Worm (Caenorhabditis elegans) whole organism, L3 larva: Measurements from ENCODE around the gene top-2.

Experiments
- R02D3.7 ChIP-seq: fragments of 150-350 bp; optimal IDR thresholded peaks from 2 replicates; lab custom pipeline; 2014; ENCODE audit warnings: missing biosample characterization, missing genetic modification characterization
- ZK546.5 ChIP-seq: sonication (generic microtip); optimal IDR thresholded peaks from 2 replicates; lab custom pipeline; 2017; ENCODE audit warnings: missing biosample characterization, missing genetic modification characterization
- ceh-16 ChIP-seq: sonication (generic microtip); optimal IDR thresholded peaks from 2 replicates; lab custom pipeline; 2017; ENCODE audit warnings: missing biosample characterization, missing genetic modification characterization
- ceh-9 ChIP-seq: sonication (generic microtip); optimal IDR thresholded peaks from 2 replicates; lab custom pipeline; 2018; ENCODE audit warnings: missing biosample characterization, missing genetic modification characterization
- egl-5 ChIP-seq: fragments of 150-350 bp; optimal IDR thresholded peaks from 2 replicates; lab custom pipeline; 2017; ENCODE audit warnings: missing biosample characterization, missing genetic modification reagents, missing genetic modification characterization, inconsistent platforms
- elt-1 ChIP-seq: fragments of 150-350 bp; optimal IDR thresholded peaks from 2 replicates; lab custom pipeline; 2014; ENCODE audit warnings: missing biosample characterization, missing genetic modification characterization
- elt-2 ChIP-seq: sonication (generic microtip); optimal IDR thresholded peaks from 2 replicates; lab custom pipeline; 2016; ENCODE audit warnings: missing genetic modification reagents, mild to moderate bottlenecking, missing genetic modification characterization, missing compliant biosample characterization
- elt-3 ChIP-seq, 3 experiments: fragments of 150-350 bp in 1 of 3; sonication (generic microtip) in 2 of 3; optimal IDR thresholded peaks; 2 replicates in 2 of 3; 4 replicates in 1 of 3; lab custom pipeline; 2014 to 2017; ENCODE audit warnings: missing biosample characterization in 3 of 3, missing genetic modification characterization in 3 of 3
- eor-1 ChIP-seq, 2 experiments: fragments of 150-350 bp; optimal IDR thresholded peaks; 2 replicates each; lab custom pipeline; 2014 to 2018; ENCODE audit warnings: missing biosample characterization in 2 of 2, missing genetic modification characterization in 2 of 2
- fkh-10 ChIP-seq: sonication (generic microtip); optimal IDR thresholded peaks from 2 replicates; lab custom pipeline; 2017; ENCODE audit warnings: missing biosample characterization, missing genetic modification reagents, missing genetic modification characterization
- fkh-2 ChIP-seq: fragments of 150-350 bp; optimal IDR thresholded peaks from 2 replicates; lab custom pipeline; 2014; ENCODE audit warnings: missing biosample characterization, missing genetic modification reagents, missing genetic modification characterization
- fos-1 ChIP-seq: fragments of 150-350 bp; optimal IDR thresholded peaks from 2 replicates; lab custom pipeline; 2014; ENCODE audit warnings: missing biosample characterization, missing genetic modification characterization
- hmg-11 ChIP-seq: sonication (generic microtip); optimal IDR thresholded peaks from 2 replicates; lab custom pipeline; 2016; ENCODE audit warnings: missing genetic modification characterization, missing compliant biosample characterization
- jun-1 ChIP-seq: fragments of 150-350 bp; optimal IDR thresholded peaks from 2 replicates; lab custom pipeline; 2014; ENCODE audit warnings: missing biosample characterization, missing genetic modification reagents, missing genetic modification characterization
- lin-15B ChIP-seq: fragments of 150-350 bp; optimal IDR thresholded peaks from 2 replicates; lab custom pipeline; 2014; ENCODE audit warnings: missing biosample characterization, missing genetic modification characterization
- mdl-1 ChIP-seq: fragments of 150-350 bp; optimal IDR thresholded peaks from 2 replicates; lab custom pipeline; 2014; ENCODE audit warnings: missing biosample characterization, missing genetic modification characterization
- mml-1 ChIP-seq: fragments of 150-350 bp; sonication (generic microtip); optimal IDR thresholded peaks from 3 replicates; lab custom pipeline; 2014; ENCODE audit warnings: missing biosample characterization, missing genetic modification characterization
- nhr-12 ChIP-seq: fragments of 150-350 bp; optimal IDR thresholded peaks from 2 replicates; lab custom pipeline; 2014; ENCODE audit warnings: missing biosample characterization, missing genetic modification characterization
- nhr-23 ChIP-seq: fragments of 150-350 bp; optimal IDR thresholded peaks from 2 replicates; lab custom pipeline; 2014; ENCODE audit warnings: missing biosample characterization, missing genetic modification reagents, missing genetic modification characterization
- nhr-237 ChIP-seq: fragments of 150-350 bp; optimal IDR thresholded peaks from 2 replicates; lab custom pipeline; 2014; ENCODE audit warnings: missing biosample characterization, missing genetic modification characterization
- nhr-25 ChIP-seq: sonication (generic microtip); optimal IDR thresholded peaks from 2 replicates; lab custom pipeline; 2017; ENCODE audit warnings: missing biosample characterization, missing genetic modification characterization
- nhr-28 ChIP-seq: fragments of 150-350 bp; optimal IDR thresholded peaks from 2 replicates; lab custom pipeline; 2014; ENCODE audit warnings: missing biosample characterization, missing genetic modification characterization
- nhr-43 ChIP-seq: sonication (generic microtip); optimal IDR thresholded peaks from 2 replicates; lab custom pipeline; 2016; ENCODE audit warnings: mild to moderate bottlenecking, missing genetic modification characterization, missing compliant biosample characterization; ENCODE audit not compliant: poor library complexity, severe bottlenecking
- nhr-76 ChIP-seq: fragments of 150-350 bp; sonication (generic microtip); optimal IDR thresholded peaks from 5 replicates; lab custom pipeline; 2014; ENCODE audit warnings: missing biosample characterization, missing genetic modification characterization
- nhr-77 ChIP-seq: fragments of 150-350 bp; optimal IDR thresholded peaks from 2 replicates; lab custom pipeline; 2014; ENCODE audit warnings: missing biosample characterization, missing genetic modification characterization
- pha-4 ChIP-seq: fragments of 150-350 bp; optimal IDR thresholded peaks from 2 replicates; lab custom pipeline; 2014; ENCODE audit warnings: missing biosample characterization, missing genetic modification reagents, missing genetic modification characterization
- pqm-1 ChIP-seq: fragments of 150-350 bp; optimal IDR thresholded peaks from 2 replicates; lab custom pipeline; 2017; ENCODE audit warnings: missing biosample characterization, missing genetic modification characterization, inconsistent platforms
- skn-1 ChIP-seq: fragments of 150-350 bp; optimal IDR thresholded peaks from 2 replicates; lab custom pipeline; 2014; ENCODE audit warnings: missing biosample characterization, missing genetic modification characterization
- snpc-4 ChIP-seq: fragments of 150-350 bp; optimal IDR thresholded peaks from 2 replicates; lab custom pipeline; 2014; ENCODE audit warnings: missing biosample characterization, missing genetic modification characterization
- unc-39 ChIP-seq: sonication (generic microtip); optimal IDR thresholded peaks from 4 replicates; lab custom pipeline; 2017; ENCODE audit warnings: missing biosample characterization, missing genetic modification characterization
- unc-62 ChIP-seq: fragments of 150-350 bp; sonication (generic microtip); optimal IDR thresholded peaks from 4 replicates; lab custom pipeline; 2014; ENCODE audit warnings: missing biosample characterization, missing genetic modification reagents, missing genetic modification characterization
- zag-1 ChIP-seq: fragments of 150-350 bp; optimal IDR thresholded peaks from 2 replicates; lab custom pipeline; 2014; ENCODE audit warnings: missing biosample characterization, missing genetic modification characterization

top-2 gene

DNA sequence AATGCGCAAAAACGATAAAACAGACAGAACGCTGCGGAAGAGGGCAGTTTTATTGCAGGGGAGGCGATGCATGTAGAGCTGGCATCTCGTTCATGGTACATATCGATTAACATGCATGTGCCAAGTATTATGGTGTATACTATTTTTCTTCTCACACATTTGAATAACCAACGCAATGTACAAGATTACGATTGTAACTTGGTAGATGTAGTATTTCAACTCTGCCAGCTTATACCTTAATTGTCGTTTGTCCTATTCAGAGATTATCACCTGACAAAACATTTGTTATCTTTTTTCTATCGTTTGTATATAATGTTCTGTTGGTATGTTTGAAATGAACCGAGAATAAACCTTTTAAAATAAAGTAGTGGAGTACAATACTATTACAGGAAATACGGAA lies 45.0 kb upstream of the top-2 start, which contains the start of gene pes-5:
Gene pes-5, minus strand, starts transcription at position 101 of the 400 bp plus-strand sequence.
- TF ChIP-seq ceh-16 (tag; lab: Kevin White, UChicago): no peak
- no peak for TF ChIP-seq ZK546.5 (tag; lab: Kevin White, UChicago)
- no peak for TF ChIP-seq fkh-10

DNA sequence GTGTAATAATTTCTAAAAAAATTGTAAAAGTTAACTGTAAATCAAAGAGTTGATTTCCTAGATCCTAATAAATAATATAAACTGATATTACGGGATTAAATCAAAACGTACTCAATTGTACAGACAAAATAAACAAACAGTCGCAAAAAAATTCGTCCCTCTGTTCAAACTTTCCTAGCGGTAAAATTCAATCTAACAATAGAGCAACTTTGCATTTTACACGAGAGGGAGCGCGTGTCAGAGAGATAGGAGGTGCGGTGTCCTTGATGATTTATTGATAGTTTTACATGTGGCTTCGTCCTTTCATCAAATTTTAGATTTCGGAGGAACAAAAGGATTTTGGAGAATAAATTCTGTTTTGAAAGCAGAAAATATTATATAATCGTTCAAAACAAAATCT lies 44.3 kb upstream of the top-2 start:
- peak; percentile 4 for TF ChIP-seq nhr-23 (tag; lab: Kevin White, UChicago)
- peak; percentile 13 for TF ChIP-seq elt-2 (tag; lab: Kevin White, UChicago)
- TF ChIP-seq snpc-4 (tag; lab: Kevin White, UChicago): peak; percentile 33
- no peak for TF ChIP-seq pqm-1
- no peak for TF ChIP-seq elt-1 (tag; lab: Kevin White, UChicago)
- TF ChIP-seq lin-15B (tag; lab: Kevin White, UChicago): peak; percentile 15
- no peak for TF ChIP-seq ceh-9
- TF ChIP-seq fkh-2: no peak
- peak; percentile 79 for TF ChIP-seq pha-4 (tag; lab: Kevin White, UChicago)
- TF ChIP-seq nhr-25: peak; percentile 7
- no peak for TF ChIP-seq nhr-76 (tag; lab: Kevin White, UChicago)
- no peak for TF ChIP-seq mml-1
- no peak for TF ChIP-seq nhr-77

DNA sequence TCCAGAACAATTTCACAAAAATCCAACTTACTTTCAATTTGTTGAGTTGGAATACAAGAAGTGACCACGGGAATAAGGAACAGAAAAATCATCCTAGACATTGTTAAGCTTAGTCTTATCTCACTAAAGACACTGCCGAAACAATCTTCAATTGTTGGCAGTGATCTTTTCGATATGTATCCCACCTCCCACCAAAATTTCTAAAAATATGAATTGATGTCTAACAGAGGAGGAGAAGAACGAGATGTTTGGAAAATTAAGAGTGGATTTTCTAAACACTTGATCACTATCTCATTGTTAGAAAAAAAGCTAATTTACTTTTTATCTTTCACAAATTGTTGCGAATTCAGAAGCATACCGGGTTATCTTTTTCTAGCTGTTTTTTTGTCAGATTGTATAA lies 42.5 kb upstream of the top-2 start, which contains the start of gene clec-144:
Gene clec-144, minus strand, starts transcription at position 101 of the 400 bp plus-strand sequence.
- TF ChIP-seq elt-2 (tag; lab: Kevin White, UChicago) (no peak), skn-1 (no peak), ZK546.5 (tag; lab: Kevin White, UChicago) (no peak), zag-1 (tag; lab: Kevin White, UChicago) (no peak), fkh-10 (no peak), elt-1 (tag; lab: Kevin White, UChicago) (no peak), egl-5 (tag; lab: Kevin White, UChicago) (no peak), fos-1 (tag; lab: Kevin White, UChicago) (no peak), nhr-28 (tag; lab: Kevin White, UChicago) (no peak)
- TF ChIP-seq, all 47 proteins: peak for 0

DNA sequence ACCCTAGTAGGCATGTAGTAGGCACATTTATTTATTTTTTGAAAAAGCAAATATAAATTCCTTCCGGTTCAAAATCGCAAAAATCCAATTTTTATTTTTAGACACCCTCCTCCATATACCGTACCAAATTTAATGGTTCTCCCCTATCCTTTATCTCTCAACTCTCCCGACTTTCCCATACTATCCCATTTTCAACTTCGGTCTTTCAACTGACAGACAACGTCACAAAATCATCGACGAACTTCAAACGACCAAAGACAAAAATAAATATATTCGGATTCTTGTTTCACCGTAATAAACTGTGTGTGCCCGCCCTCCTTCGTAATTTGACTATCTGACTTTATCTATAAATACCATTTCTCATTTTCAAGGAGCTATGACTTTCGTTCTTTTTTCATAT lies 39.7 kb upstream of the top-2 start, which contains the start of gene T27D12.6:
Gene T27D12.6, plus strand, starts transcription at position 301 of the 400 bp plus-strand sequence.
- TF ChIP-seq pha-4 (tag; lab: Kevin White, UChicago): no peak

DNA sequence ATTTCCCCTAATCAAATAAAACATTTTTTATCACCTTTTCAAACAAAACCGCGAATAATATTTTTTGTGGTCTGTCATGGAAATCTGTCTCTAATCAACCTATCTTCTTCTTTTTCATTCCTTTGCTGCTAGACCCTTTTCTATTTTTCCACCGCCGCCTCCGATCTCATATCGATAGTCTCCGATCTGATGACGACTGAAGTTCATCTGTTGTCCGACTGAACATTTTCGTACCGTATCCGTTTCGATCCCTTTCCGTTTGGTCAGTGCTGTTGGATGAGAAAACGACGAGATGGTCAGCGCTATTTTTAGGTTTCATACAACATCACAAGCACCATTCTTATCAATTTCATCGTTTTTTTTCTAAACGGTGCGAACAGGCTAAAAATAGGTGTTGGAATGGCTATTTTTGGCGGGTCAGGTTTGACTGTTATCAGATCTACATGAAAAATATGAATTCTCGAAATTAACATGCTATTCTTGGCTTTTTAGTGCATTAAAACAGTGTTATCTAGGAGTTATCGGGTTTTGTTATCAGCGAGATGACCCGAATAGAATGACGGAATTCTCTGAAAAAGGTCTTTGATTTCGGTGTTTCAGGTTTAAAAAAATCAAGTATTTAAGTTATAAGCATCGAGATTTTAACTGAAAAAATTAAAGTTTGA lies 38.3 kb upstream of the top-2 start:
- TF ChIP-seq elt-2 (tag; lab: Kevin White, UChicago): peak; percentile 69
- peak; percentile 63 for TF ChIP-seq nhr-23 (tag; lab: Kevin White, UChicago)
- TF ChIP-seq nhr-28 (tag; lab: Kevin White, UChicago): no peak
- TF ChIP-seq nhr-12 (tag; lab: Kevin White, UChicago): no peak
- no peak for TF ChIP-seq zag-1 (tag; lab: Kevin White, UChicago)
- TF ChIP-seq pqm-1: peak; percentile 1
- TF ChIP-seq nhr-43 (tag; lab: Kevin White, UChicago): peak; percentile 91
- TF ChIP-seq nhr-76 (tag; lab: Kevin White, UChicago): peak; percentile 37
- no peak for TF ChIP-seq jun-1 (tag; lab: Kevin White, UChicago)
- peak in 1 of 3 experiments; percentile 46 for TF ChIP-seq elt-3 (tag; optimal IDR thresholded peaks at IDR 0.05; lab: Kevin White, UChicago)

DNA sequence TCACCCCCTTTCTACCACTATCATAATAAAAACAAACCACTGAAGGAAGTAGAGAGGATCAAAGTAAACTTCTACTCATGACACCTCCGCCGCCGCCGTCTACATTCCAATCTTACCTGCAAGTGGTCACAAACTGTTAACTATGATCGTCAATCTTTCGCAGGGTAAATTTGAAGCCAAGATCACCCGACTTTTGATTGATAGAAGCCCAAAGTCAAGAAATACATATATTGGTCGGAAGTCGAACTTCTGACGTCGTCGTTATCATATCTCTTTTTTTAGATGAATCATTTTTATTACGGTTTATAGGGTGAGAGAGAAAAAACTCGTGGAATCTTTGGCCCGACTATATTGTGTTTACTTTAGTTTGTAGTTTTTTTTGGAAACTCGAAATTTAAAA lies 36.6 kb upstream of the top-2 start:
- TF ChIP-seq unc-62 (GFP tag; lab: Kevin White, UChicago) (no peak), nhr-237 (tag; lab: Kevin White, UChicago) (no peak), nhr-23 (tag; lab: Kevin White, UChicago) (peak; percentile 39), nhr-28 (tag; lab: Kevin White, UChicago) (no peak), unc-39 (tag; lab: Kevin White, UChicago) (no peak), mdl-1 (no peak), elt-3 (tag; optimal IDR thresholded peaks at IDR 0.05; lab: Kevin White, UChicago) (peak in 1 of 3 experiments; percentile 73), nhr-76 (tag; lab: Kevin White, UChicago) (peak; percentile 30), eor-1 (tag; optimal IDR thresholded peaks at IDR 0.05; lab: Kevin White, UChicago) (no peak), nhr-43 (tag; lab: Kevin White, UChicago) (peak; percentile 92), fkh-10 (no peak), pha-4 (tag; lab: Kevin White, UChicago) (no peak), egl-5 (tag; lab: Kevin White, UChicago) (no peak), nhr-25 (peak; percentile 36), hmg-11 (tag; lab: Kevin White, UChicago) (no peak), ZK546.5 (tag; lab: Kevin White, UChicago) (no peak), ceh-16 (tag; lab: Kevin White, UChicago) (no peak), elt-2 (tag; lab: Kevin White, UChicago) (no peak), elt-1 (tag; lab: Kevin White, UChicago) (no peak), fos-1 (tag; lab: Kevin White, UChicago) (no peak), R02D3.7 (tag; lab: Kevin White, UChicago) (no peak), pqm-1 (no peak)
